Fruit fly (Drosophila melanogaster) whole organism, embryonic: Measurements from ENCODE around the gene CG1416.

Source experiments
- CG10209 ChIP-seq: fragments of 200-800 bp; sonication (Bioruptor generic); optimal IDR thresholded peaks from 3 replicates; lab custom pipeline; 2017; ENCODE audit warnings: missing biosample characterization, mild to moderate bottlenecking, missing genetic modification characterization, missing genetic modification reagents
- CG10979 ChIP-seq: fragments of 200-800 bp; sonication (Bioruptor generic); optimal IDR thresholded peaks from 2 replicates; lab custom pipeline; 2018; ENCODE audit warnings: missing biosample characterization, mild to moderate bottlenecking, missing genetic modification characterization, moderate library complexity
- CG11504 ChIP-seq: fragments of 200-800 bp; sonication (Bioruptor generic); optimal IDR thresholded peaks from 3 replicates; lab custom pipeline; 2019; ENCODE audit warnings: missing biosample characterization, mild to moderate bottlenecking, missing genetic modification characterization, moderate library complexity
- CG13424 ChIP-seq: fragments of 200-800 bp; sonication (Bioruptor generic); optimal IDR thresholded peaks from 2 replicates; lab custom pipeline; 2019; ENCODE audit warnings: missing biosample characterization, mild to moderate bottlenecking, missing genetic modification characterization, moderate library complexity
- CG13894 ChIP-seq: fragments of 200-800 bp; sonication (Bioruptor generic); optimal IDR thresholded peaks from 3 replicates; lab custom pipeline; 2018; ENCODE audit warnings: missing biosample characterization, mild to moderate bottlenecking, missing genetic modification characterization, moderate library complexity
- CG15479 ChIP-seq: fragments of 200-800 bp; sonication (Bioruptor generic); optimal IDR thresholded peaks from 3 replicates; lab custom pipeline; 2019; ENCODE audit warnings: missing biosample characterization, mild to moderate bottlenecking, missing genetic modification characterization, moderate library complexity
- CG2199 ChIP-seq: fragments of 200-800 bp; sonication (Bioruptor generic); IDR thresholded peaks from 3 replicates; pipeline ENCODE4 v1.3.6; 2022; ENCODE audit warnings: missing biosample characterization, missing genetic modification characterization
- CG2712 ChIP-seq: fragments of 200-800 bp; optimal IDR thresholded peaks from 3 replicates; lab custom pipeline; 2019; ENCODE audit warnings: missing biosample characterization, mild to moderate bottlenecking, missing genetic modification characterization, moderate library complexity
- CG33213 ChIP-seq: fragments of 200-800 bp; sonication (Bioruptor generic); optimal IDR thresholded peaks from 3 replicates; lab custom pipeline; 2016; ENCODE audit warnings: missing biosample characterization, missing genetic modification characterization
- CG34422 ChIP-seq: fragments of 200-800 bp; sonication (Bioruptor generic); IDR thresholded peaks from 3 replicates; pipeline ENCODE4 v1.3.6; 2022; ENCODE audit warnings: missing biosample characterization, missing genetic modification characterization
- CG4404 ChIP-seq: fragments of 200-800 bp; sonication (Bioruptor generic); IDR thresholded peaks from 2 replicates; pipeline ENCODE4 v1.3.6; 2022; ENCODE audit warnings: missing biosample characterization, missing genetic modification characterization
- CG4617 ChIP-seq: fragments of 200-800 bp; sonication (Bioruptor generic); optimal IDR thresholded peaks from 3 replicates; lab custom pipeline; 2016; ENCODE audit warnings: missing biosample characterization, missing genetic modification characterization, borderline replicate concordance
- CG4707 ChIP-seq: fragments of 200-800 bp; sonication (Bioruptor generic); optimal IDR thresholded peaks from 2 replicates; lab custom pipeline; 2018; ENCODE audit warnings: missing biosample characterization, mild to moderate bottlenecking, missing genetic modification characterization, moderate library complexity
- CG5180 ChIP-seq: fragments of 200-800 bp; sonication (Bioruptor generic); optimal IDR thresholded peaks from 3 replicates; lab custom pipeline; 2017; ENCODE audit warnings: missing biosample characterization, missing genetic modification characterization, mild to moderate bottlenecking, moderate library complexity, missing genetic modification reagents
- CG6683 ChIP-seq: fragments of 200-800 bp; sonication (Bioruptor generic); optimal IDR thresholded peaks from 2 replicates; lab custom pipeline; 2017; ENCODE audit warnings: missing biosample characterization, mild to moderate bottlenecking, missing genetic modification characterization, missing genetic modification reagents
- CG9727 ChIP-seq: fragments of 200-800 bp; sonication (Bioruptor generic); optimal IDR thresholded peaks from 3 replicates; lab custom pipeline; 2017; ENCODE audit warnings: missing biosample characterization, mild to moderate bottlenecking, missing genetic modification characterization
- Dll ChIP-seq: fragments of 200-800 bp; sonication (Bioruptor generic); IDR thresholded peaks from 4 replicates; pipeline ENCODE4 v1.3.6; 2022; ENCODE audit warnings: missing biosample characterization, missing genetic modification characterization; ENCODE audit not compliant: partially characterized antibody
- Elba2 ChIP-seq: fragments of 200-800 bp; sonication (Bioruptor generic); optimal IDR thresholded peaks from 3 replicates; lab custom pipeline; 2016; ENCODE audit warnings: missing biosample characterization, missing genetic modification characterization
- Ets65A ChIP-seq: fragments of 200-800 bp; sonication (Bioruptor generic); peaks from one replicate; lab custom pipeline; 2016; ENCODE audit warnings: missing biosample characterization, missing genetic modification characterization
- Hmr ChIP-seq: fragments of 200-800 bp; sonication (Bioruptor generic); optimal IDR thresholded peaks from 3 replicates; lab custom pipeline; 2017; ENCODE audit warnings: mild to moderate bottlenecking, missing biosample characterization, missing genetic modification reagents, missing genetic modification characterization
- Hr78 ChIP-seq, 2 experiments: fragments of 200-800 bp in 1 of 2; fragments of >200 bp in 1 of 2; sonication (Bioruptor generic) in 1 of 2; optimal IDR thresholded peaks; 2 replicates each; lab custom pipeline; 2017 to 2019; ENCODE audit warnings: missing biosample characterization in 2 of 2, missing genetic modification characterization in 2 of 2, mild to moderate bottlenecking in 1 of 2, moderate library complexity in 1 of 2
- Jarid2 ChIP-seq: fragments of 200-800 bp; sonication (Bioruptor generic); optimal IDR thresholded peaks from 3 replicates; lab custom pipeline; 2017; ENCODE audit warnings: mild to moderate bottlenecking, missing biosample characterization, missing genetic modification reagents, missing genetic modification characterization
- Lim3 ChIP-seq: fragments of 200-800 bp; sonication (Bioruptor generic); IDR thresholded peaks from 2 replicates; pipeline ENCODE4 v1.3.6; 2022; ENCODE audit warnings: missing biosample characterization, missing genetic modification characterization
- MBD-R2 ChIP-seq: fragments of 200-800 bp; sonication (Bioruptor generic); IDR thresholded peaks from 2 replicates; pipeline ENCODE4 v1.3.6; 2022; ENCODE audit warnings: missing biosample characterization, missing genetic modification characterization
- MESR4 ChIP-seq: fragments of 200-800 bp; sonication (Bioruptor generic); optimal IDR thresholded peaks from 2 replicates; lab custom pipeline; 2018; ENCODE audit warnings: missing biosample characterization, mild to moderate bottlenecking, missing genetic modification characterization, moderate library complexity
- Med ChIP-seq: fragments of 200-800 bp; sonication (Bioruptor generic); peaks from one replicate; lab custom pipeline; 2016; ENCODE audit warnings: missing biosample characterization, missing genetic modification characterization, mild to moderate bottlenecking, inconsistent platforms, moderate library complexity
- Vsx1 ChIP-seq: fragments of 200-800 bp; sonication (Bioruptor generic); optimal IDR thresholded peaks from 2 replicates; lab custom pipeline; 2017; ENCODE audit warnings: missing biosample characterization, mild to moderate bottlenecking, missing genetic modification characterization, missing genetic modification reagents
- YL-1 ChIP-seq: fragments of 200-800 bp; sonication (Bioruptor generic); optimal IDR thresholded peaks from 3 replicates; lab custom pipeline; 2017; ENCODE audit warnings: missing biosample characterization, mild to moderate bottlenecking, missing genetic modification characterization
- ash1 ChIP-seq: fragments of 200-800 bp; sonication (Bioruptor generic); optimal IDR thresholded peaks from 2 replicates; lab custom pipeline; 2018; ENCODE audit warnings: missing biosample characterization, mild to moderate bottlenecking, missing genetic modification characterization
- bbx ChIP-seq: fragments of 200-800 bp; sonication (Bioruptor generic); IDR thresholded peaks from 2 replicates; pipeline ENCODE4 v1.3.6; 2022; ENCODE audit warnings: missing biosample characterization, missing genetic modification characterization; ENCODE audit not compliant: partially characterized antibody
- bigmax ChIP-seq: fragments of 200-800 bp; sonication (Bioruptor generic); optimal IDR thresholded peaks from 2 replicates; lab custom pipeline; 2018; ENCODE audit warnings: missing biosample characterization, mild to moderate bottlenecking, missing genetic modification characterization
- cg ChIP-seq: fragments of 200-800 bp; sonication (Bioruptor generic); optimal IDR thresholded peaks from 3 replicates; lab custom pipeline; 2019; ENCODE audit warnings: missing biosample characterization, mild to moderate bottlenecking, missing genetic modification characterization, moderate library complexity
- chinmo ChIP-seq: fragments of 200-800 bp; sonication (Bioruptor generic); IDR thresholded peaks from 4 replicates; pipeline ENCODE4 v1.3.6; 2022; ENCODE audit warnings: missing biosample characterization, missing genetic modification characterization; ENCODE audit not compliant: partially characterized antibody
- inv ChIP-seq: fragments of 200-800 bp; sonication (Bioruptor generic); IDR thresholded peaks from 2 replicates; pipeline ENCODE4 v1.3.6; 2022; ENCODE audit warnings: missing biosample characterization, missing genetic modification characterization; ENCODE audit not compliant: partially characterized antibody
- mld ChIP-seq: fragments of 200-800 bp; sonication (Bioruptor generic); IDR thresholded peaks from 3 replicates; pipeline ENCODE4 v1.3.6; 2022; ENCODE audit warnings: missing biosample characterization, missing genetic modification characterization; ENCODE audit not compliant: partially characterized antibody
- nau ChIP-seq: fragments of 200-800 bp; sonication (Bioruptor generic); optimal IDR thresholded peaks from 3 replicates; lab custom pipeline; 2017; ENCODE audit warnings: missing biosample characterization, mild to moderate bottlenecking, missing genetic modification characterization, missing genetic modification reagents
- odd ChIP-seq: fragments of 200-800 bp; sonication (Bioruptor generic); optimal IDR thresholded peaks from 2 replicates; lab custom pipeline; 2017; ENCODE audit warnings: missing biosample characterization, mild to moderate bottlenecking, missing genetic modification characterization
- sd ChIP-seq: fragments of 200-800 bp; sonication (Bioruptor generic); optimal IDR thresholded peaks from 3 replicates; lab custom pipeline; 2018; ENCODE audit warnings: missing biosample characterization, mild to moderate bottlenecking, missing genetic modification characterization, moderate library complexity
- sens ChIP-seq: fragments of 200-800 bp; sonication (Bioruptor generic); peaks from one replicate; lab custom pipeline; 2016; ENCODE audit warnings: missing biosample characterization, missing genetic modification characterization
- vfl ChIP-seq: fragments of 200-800 bp; sonication (Bioruptor generic); optimal IDR thresholded peaks from 2 replicates; lab custom pipeline; 2016; ENCODE audit warnings: missing biosample characterization, missing genetic modification characterization

Gene CG1416

dm6 chr2L:21755310-21755709 lies 2.5 kb upstream of the CG1416 start:
- TF ChIP-seq CG2199 (GFP tag; lab: Robert Waterston, UW) (peak; percentile 99), vfl (no peak), Vsx1 (no peak)

DNA sequence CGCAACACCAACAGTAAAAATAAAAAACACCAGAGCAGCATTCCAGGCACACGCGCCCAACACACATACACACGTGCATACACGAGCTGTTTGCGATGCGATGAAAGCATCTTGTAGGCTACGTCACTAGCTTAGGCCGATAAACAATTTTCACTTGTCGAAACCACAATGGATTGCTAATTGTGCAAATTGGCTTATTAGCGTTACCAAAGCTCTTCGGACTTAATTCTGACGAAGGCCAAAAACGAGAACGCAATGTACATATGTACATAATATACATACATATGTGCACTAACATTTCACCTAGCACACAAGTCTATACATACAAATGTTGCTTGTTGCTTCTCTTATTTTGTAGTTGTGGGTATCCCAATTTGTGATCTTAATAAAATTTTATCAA lies 1.1 kb upstream of the CG1416 start:
- TF ChIP-seq CG6683 (GFP tag; lab: Kevin White, UChicago) = no peak
- peak; percentile 72 for TF ChIP-seq sens (GFP tag; lab: Kevin White, UChicago)
- no peak for TF ChIP-seq CG13424 (tag; lab: Kevin White, UChicago)
- TF ChIP-seq CG2712 (tag; lab: Kevin White, UChicago) = no peak
- TF ChIP-seq Lim3 (GFP tag; lab: Robert Waterston, UW) = no peak
- TF ChIP-seq CG11504 (tag; lab: Kevin White, UChicago) = peak; percentile 11
- peak; percentile 2 for TF ChIP-seq CG33213 (GFP tag; lab: Kevin White, UChicago)
- TF ChIP-seq ash1 (GFP tag; lab: Kevin White, UChicago) = no peak
- TF ChIP-seq CG5180 (GFP tag; lab: Kevin White, UChicago) = peak; percentile 62
- TF ChIP-seq nau (GFP tag; lab: Kevin White, UChicago) = peak; percentile 33
- TF ChIP-seq CG4404 (GFP tag; lab: Robert Waterston, UW) = no peak
- TF ChIP-seq CG10979 = peak; percentile 7
- no peak for TF ChIP-seq CG9727 (GFP tag; lab: Kevin White, UChicago)
- TF ChIP-seq Med = peak; percentile 22
- peak; percentile 37; the same call in 1 of the 2 replicates for TF ChIP-seq bbx (GFP tag; lab: Robert Waterston, UW)
- TF ChIP-seq CG15479 (GFP tag; lab: Kevin White, UChicago) = peak; percentile 54
- 0 out of 4 replicates have a peak, but pooled peaks have one; percentile 6 for TF ChIP-seq chinmo (GFP tag; lab: Robert Waterston, UW)
- no peak for TF ChIP-seq Ets65A
- TF ChIP-seq MBD-R2 (GFP tag; lab: Robert Waterston, UW) = no peak
- TF ChIP-seq sd = peak; percentile 79
- peak; percentile 38 for TF ChIP-seq Elba2 (GFP tag; lab: Kevin White, UChicago)
- TF ChIP-seq Jarid2 (GFP tag; lab: Kevin White, UChicago) = no peak
- TF ChIP-seq CG10209 (GFP tag; lab: Kevin White, UChicago) = no peak
- peak; percentile 53 for TF ChIP-seq cg
- TF ChIP-seq odd (GFP tag; lab: Kevin White, UChicago) = no peak
- no peak for TF ChIP-seq Hmr (GFP tag; lab: Kevin White, UChicago)
- TF ChIP-seq CG13894 (tag; lab: Kevin White, UChicago) = no peak
- TF ChIP-seq Hr78 (GFP tag; optimal IDR thresholded peaks at IDR 0.05; lab: Kevin White, UChicago) = no peak

DNA sequence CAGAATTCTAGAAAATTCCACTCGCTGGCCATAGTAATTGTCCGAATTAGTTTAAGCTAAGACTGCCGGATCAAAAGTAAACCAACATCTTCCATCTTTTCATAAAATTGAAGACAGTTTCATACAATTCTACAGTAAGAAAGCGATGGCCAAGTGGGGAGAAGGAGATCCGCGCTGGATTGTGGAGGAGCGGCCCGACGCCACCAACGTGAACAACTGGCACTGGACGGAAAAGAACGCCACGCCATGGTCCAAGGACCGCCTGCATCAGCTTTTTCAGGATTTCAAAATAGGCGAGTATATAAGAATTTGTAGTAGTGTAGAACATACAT lies 223 bp downstream of the CG1416 start:
- TF ChIP-seq bigmax (GFP tag; lab: Kevin White, UChicago) = peak; percentile 89
- no peak for TF ChIP-seq inv (GFP tag; lab: Robert Waterston, UW)
- TF ChIP-seq YL-1 = peak; percentile 38
- peak; percentile 10; the same call in 1 of the 3 replicates for TF ChIP-seq CG34422 (GFP tag; lab: Robert Waterston, UW)
- peak; percentile 89 for TF ChIP-seq MESR4
- TF ChIP-seq Dll (GFP tag; lab: Robert Waterston, UW) = 0 out of 4 replicates have a peak, but pooled peaks have one; percentile 6
- no peak for TF ChIP-seq CG15479 (GFP tag; lab: Kevin White, UChicago)
- peak; percentile 55 for TF ChIP-seq MBD-R2 (GFP tag; lab: Robert Waterston, UW)
- TF ChIP-seq CG4617 (GFP tag; lab: Kevin White, UChicago) = peak; percentile 62
- 0 out of 3 replicates have a peak, but pooled peaks have one; percentile 27 for TF ChIP-seq mld
- TF ChIP-seq CG4707 (GFP tag; lab: Kevin White, UChicago) = no peak
